Worm (Caenorhabditis elegans): ENCODE results near the gene srt-67.

The srt-67 gene

DNA sequence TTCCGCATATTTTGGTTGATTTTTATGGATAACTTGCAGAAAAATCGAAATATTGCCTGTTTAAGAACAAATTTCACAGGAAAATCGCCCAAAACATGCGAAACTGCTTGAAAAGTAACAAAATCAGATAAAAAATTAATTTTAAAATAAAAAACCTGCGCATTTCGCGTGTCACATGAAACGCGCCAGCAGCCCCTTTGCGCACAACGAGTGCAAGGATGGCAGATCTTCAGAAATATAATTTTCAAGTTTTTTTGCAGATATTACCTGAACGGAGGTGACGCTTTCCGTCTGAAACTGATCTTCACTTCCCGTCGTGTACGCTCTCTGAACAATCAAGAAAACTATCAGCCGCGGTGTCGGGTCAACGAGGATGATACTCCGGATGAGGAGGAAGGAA, 17.7 kb upstream of the srt-67 start:
- TF ChIP-seq Y53G8AR.9 (GFP tag; conservative IDR thresholded peaks at IDR 0.05) = 0 out of 2 replicates have a peak, but pooled peaks have one; percentile 46
- TF ChIP-seq ztf-6 (GFP tag; IDR thresholded peaks at IDR 0.05) = no peak
- TF ChIP-seq F39B2.1 (GFP tag; IDR thresholded peaks at IDR 0.05) = no peak
- no peak for TF ChIP-seq lin-26 (GFP tag; IDR thresholded peaks at IDR 0.05)
- no peak for TF ChIP-seq lin-40 (tag; optimal IDR thresholded peaks at IDR 0.05)
- TF ChIP-seq rec-8 (tag; optimal IDR thresholded peaks at IDR 0.05) = no peak
- TF ChIP-seq ccch-3 (GFP tag; optimal IDR thresholded peaks at IDR 0.05) = no peak
- TF ChIP-seq madf-8 (GFP tag; conservative IDR thresholded peaks at IDR 0.05) = no peak
- no peak for TF ChIP-seq nhr-179 (tag; optimal IDR thresholded peaks at IDR 0.05)
- TF ChIP-seq K12H6.12 (tag; optimal IDR thresholded peaks at IDR 0.05) = no peak
- TF ChIP-seq ama-1 (optimal IDR thresholded peaks at IDR 0.05) = no peak
- TF ChIP-seq ama-1 (GFP tag; optimal IDR thresholded peaks at IDR 0.05) = no peak
- peak in 2 of 3 experiments; percentile 22 to 47 for TF ChIP-seq lin-35 (GFP tag; optimal IDR thresholded peaks at IDR 0.05)
- peak; percentile 77 for TF ChIP-seq mcd-1 (GFP tag; IDR thresholded peaks at IDR 0.05)
- peak; percentile 45 for TF ChIP-seq snpc-3.4 (tag; optimal IDR thresholded peaks at IDR 0.05)
- TF ChIP-seq akir-1 (GFP tag; optimal IDR thresholded peaks at IDR 0.05) = no peak
- TF ChIP-seq aptf-3 (GFP tag; IDR thresholded peaks at IDR 0.05) = no peak
- TF ChIP-seq cebp-2 (GFP tag; IDR thresholded peaks at IDR 0.05) = no peak
- no peak for TF ChIP-seq zim-3 (tag; optimal IDR thresholded peaks at IDR 0.05)
- no peak for TF ChIP-seq ztf-25 (GFP tag; IDR thresholded peaks at IDR 0.05)
- TF ChIP-seq hlh-26 (GFP tag; conservative IDR thresholded peaks at IDR 0.05) = no peak
- TF ChIP-seq hmg-20 (GFP tag; IDR thresholded peaks at IDR 0.05) = no peak
- TF ChIP-seq zfh-2 (GFP tag; conservative IDR thresholded peaks at IDR 0.05) = no peak
- TF ChIP-seq mes-4 (tag; optimal IDR thresholded peaks at IDR 0.05) = no peak
- TF ChIP-seq lsy-27 (tag; optimal IDR thresholded peaks at IDR 0.05; ENCODE audit: borderline replicate concordance, insufficient read depth) = no peak
- no peak for TF ChIP-seq ztf-22 (GFP tag; optimal IDR thresholded peaks at IDR 0.05)
- TF ChIP-seq F57A8.1 (GFP tag; optimal IDR thresholded peaks at IDR 0.05) = no peak
- no peak for TF ChIP-seq B0035.1 (tag; optimal IDR thresholded peaks at IDR 0.05)
- TF ChIP-seq tbp1 (GFP tag; optimal IDR thresholded peaks at IDR 0.05) = no peak
- TF ChIP-seq nhr-90 (tag; optimal IDR thresholded peaks at IDR 0.05) = no peak
- TF ChIP-seq gei-17 (GFP tag; optimal IDR thresholded peaks at IDR 0.05) = no peak
- TF ChIP-seq mel-28 (tag; optimal IDR thresholded peaks at IDR 0.05; ENCODE audit: borderline replicate concordance) = no peak
- no peak for TF ChIP-seq ceh-100 (GFP tag; IDR thresholded peaks at IDR 0.05)
- TF ChIP-seq ekl-4 (GFP tag; IDR thresholded peaks at IDR 0.05) = no peak
- TF ChIP-seq Y95B8A.8 (GFP tag; IDR thresholded peaks at IDR 0.05) = no peak
- no peak for TF ChIP-seq athp-1 (tag; optimal IDR thresholded peaks at IDR 0.05)
- no peak for TF ChIP-seq ztf-28 (GFP tag; IDR thresholded peaks at IDR 0.05)
- no peak for TF ChIP-seq sdz-38 (tag; optimal IDR thresholded peaks at IDR 0.05)
- no peak for TF ChIP-seq unc-130 (GFP tag; optimal IDR thresholded peaks at IDR 0.05)
- no peak for TF ChIP-seq snpc-1.3 (tag; optimal IDR thresholded peaks at IDR 0.05; ENCODE audit: insufficient read depth)
- no peak for TF ChIP-seq mxl-1 (tag; optimal IDR thresholded peaks at IDR 0.05)
- no peak for TF ChIP-seq chd-7 (tag; optimal IDR thresholded peaks at IDR 0.05)
- no peak for TF ChIP-seq bed-2 (GFP tag; IDR thresholded peaks at IDR 0.05)
- no peak for TF ChIP-seq egl-18 (GFP tag; IDR thresholded peaks at IDR 0.05)
- no peak for TF ChIP-seq nfya-1 (tag; optimal IDR thresholded peaks at IDR 0.05; ENCODE audit: borderline replicate concordance, insufficient read depth)
- no peak for TF ChIP-seq ceh-58 (GFP tag; IDR thresholded peaks at IDR 0.05)
- TF ChIP-seq snpc-4 (GFP tag; optimal IDR thresholded peaks at IDR 0.05) = no peak
- TF ChIP-seq snpc-4 (tag; optimal IDR thresholded peaks at IDR 0.05) = no peak
